Fruit fly (Drosophila melanogaster): ENCODE results near the gene serp.

The serp gene

DNA sequence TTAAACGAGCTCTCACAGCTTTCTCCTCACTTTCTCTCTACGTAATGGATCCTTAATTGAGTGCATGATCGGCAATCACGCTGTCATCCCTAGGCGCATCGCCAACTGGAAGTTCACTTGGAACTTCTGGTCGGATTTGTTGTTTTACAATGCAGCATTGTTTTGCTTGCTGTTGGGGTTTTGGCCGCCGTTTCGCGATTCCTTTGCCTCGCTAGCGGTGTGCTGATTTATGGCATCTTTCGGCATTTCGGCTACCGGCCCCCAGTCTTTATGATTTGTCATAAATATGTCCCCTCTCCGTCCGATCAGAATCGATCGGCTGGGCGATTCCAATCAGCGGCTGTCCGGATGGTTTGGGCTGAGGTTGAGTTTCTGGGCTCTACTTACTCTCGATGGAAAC, 44.9 kb downstream of the serp start:
- TF ChIP-seq CG8478 (optimal IDR thresholded peaks at IDR 0.05) = no peak

DNA sequence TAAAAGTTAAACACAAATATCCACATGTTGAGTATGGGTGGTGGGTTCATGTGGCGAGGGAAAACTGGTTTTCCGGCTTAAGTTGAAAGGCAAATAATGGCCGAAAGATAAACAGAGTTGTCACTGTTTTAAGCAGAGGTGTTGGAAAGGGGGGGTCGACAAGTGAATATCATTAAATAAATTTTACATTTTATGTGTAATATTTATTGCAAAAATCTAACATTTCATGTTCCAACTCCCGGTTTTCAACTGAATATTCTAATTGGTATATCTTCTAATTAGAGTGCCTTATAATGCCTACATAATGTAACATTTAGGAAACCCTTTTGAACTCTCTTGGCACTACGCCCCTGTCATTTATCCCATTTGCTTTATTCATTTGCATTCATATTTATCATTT, 51.9 kb downstream of the serp start:
- no peak for TF ChIP-seq psq (optimal IDR thresholded peaks at IDR 0.05)
- no peak for TF ChIP-seq pan (optimal IDR thresholded peaks at IDR 0.05)
- no peak for TF ChIP-seq EcR (GFP tag; optimal IDR thresholded peaks at IDR 0.05)
- no peak for TF ChIP-seq CG8478 (optimal IDR thresholded peaks at IDR 0.05)
- TF ChIP-seq usp (GFP tag; optimal IDR thresholded peaks at IDR 0.05) = no peak
- no peak for TF ChIP-seq Dll (optimal IDR thresholded peaks at IDR 0.05)

DNA sequence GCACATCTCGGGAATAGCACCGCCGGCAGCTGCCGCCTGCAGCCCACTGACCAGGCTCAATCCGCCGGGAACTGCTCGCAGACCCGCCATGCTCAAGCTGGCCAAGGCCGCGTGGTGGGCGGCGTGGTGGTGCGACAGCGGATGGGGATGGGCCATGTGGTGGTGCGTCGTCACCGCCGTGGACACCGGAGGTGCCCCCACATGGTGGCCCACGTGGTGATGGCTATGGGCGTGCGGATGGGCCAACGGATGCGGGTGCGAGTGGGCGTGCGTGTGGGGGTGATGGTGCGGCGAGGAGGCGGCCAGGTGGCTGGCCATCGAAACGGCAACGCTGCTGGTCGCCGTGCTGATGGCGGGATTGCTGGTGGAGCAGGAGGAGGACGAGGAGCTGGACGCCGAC, 54.3 kb downstream of the serp start:
- TF ChIP-seq Dll (optimal IDR thresholded peaks at IDR 0.05) (no peak), usp (GFP tag; optimal IDR thresholded peaks at IDR 0.05) (no peak), CG8478 (optimal IDR thresholded peaks at IDR 0.05) (no peak), EcR (GFP tag; optimal IDR thresholded peaks at IDR 0.05) (no peak), pan (optimal IDR thresholded peaks at IDR 0.05) (no peak), psq (optimal IDR thresholded peaks at IDR 0.05) (no peak)
